Worm (Caenorhabditis elegans) whole organism, L3 larva: ENCODE data around the gene ztf-13.

Experiments
- R02D3.7 ChIP-seq: fragments of 150-350 bp; optimal IDR thresholded peaks from 2 replicates; lab custom pipeline; 2014; ENCODE audit warnings: missing biosample characterization, missing genetic modification characterization
- ZK546.5 ChIP-seq: sonication (generic microtip); optimal IDR thresholded peaks from 2 replicates; lab custom pipeline; 2017; ENCODE audit warnings: missing biosample characterization, missing genetic modification characterization
- ama-1 ChIP-seq: fragments of 150-350 bp; optimal IDR thresholded peaks from 2 replicates; lab custom pipeline; 2018
- ceh-16 ChIP-seq: sonication (generic microtip); optimal IDR thresholded peaks from 2 replicates; lab custom pipeline; 2017; ENCODE audit warnings: missing biosample characterization, missing genetic modification characterization
- ceh-28 ChIP-seq: fragments of 150-350 bp; optimal IDR thresholded peaks from 2 replicates; lab custom pipeline; 2014; ENCODE audit warnings: missing biosample characterization, missing genetic modification reagents, missing genetic modification characterization
- ceh-82 ChIP-seq: fragments of 150-350 bp; optimal IDR thresholded peaks from 2 replicates; lab custom pipeline; 2014; ENCODE audit warnings: missing biosample characterization, missing genetic modification characterization
- ceh-9 ChIP-seq: sonication (generic microtip); optimal IDR thresholded peaks from 2 replicates; lab custom pipeline; 2018; ENCODE audit warnings: missing biosample characterization, missing genetic modification characterization
- daf-12 ChIP-seq: fragments of 150-350 bp; optimal IDR thresholded peaks from 2 replicates; lab custom pipeline; 2014; ENCODE audit warnings: missing biosample characterization, missing genetic modification reagents, missing genetic modification characterization
- egl-27 ChIP-seq: sonication (generic microtip); optimal IDR thresholded peaks from 4 replicates; lab custom pipeline; 2017; ENCODE audit warnings: missing biosample characterization, missing genetic modification reagents, missing genetic modification characterization
- egl-5 ChIP-seq: fragments of 150-350 bp; optimal IDR thresholded peaks from 2 replicates; lab custom pipeline; 2017; ENCODE audit warnings: missing biosample characterization, missing genetic modification reagents, missing genetic modification characterization, inconsistent platforms
- elt-1 ChIP-seq: fragments of 150-350 bp; optimal IDR thresholded peaks from 2 replicates; lab custom pipeline; 2014; ENCODE audit warnings: missing biosample characterization, missing genetic modification characterization
- elt-2 ChIP-seq: sonication (generic microtip); optimal IDR thresholded peaks from 2 replicates; lab custom pipeline; 2016; ENCODE audit warnings: missing genetic modification reagents, mild to moderate bottlenecking, missing genetic modification characterization, missing compliant biosample characterization
- elt-3 ChIP-seq, 3 experiments: fragments of 150-350 bp in 1 of 3; sonication (generic microtip) in 2 of 3; optimal IDR thresholded peaks; 2 replicates in 2 of 3; 4 replicates in 1 of 3; lab custom pipeline; 2014 to 2017; ENCODE audit warnings: missing biosample characterization in 3 of 3, missing genetic modification characterization in 3 of 3
- fkh-10 ChIP-seq: sonication (generic microtip); optimal IDR thresholded peaks from 2 replicates; lab custom pipeline; 2017; ENCODE audit warnings: missing biosample characterization, missing genetic modification reagents, missing genetic modification characterization
- fkh-2 ChIP-seq: fragments of 150-350 bp; optimal IDR thresholded peaks from 2 replicates; lab custom pipeline; 2014; ENCODE audit warnings: missing biosample characterization, missing genetic modification reagents, missing genetic modification characterization
- fos-1 ChIP-seq: fragments of 150-350 bp; optimal IDR thresholded peaks from 2 replicates; lab custom pipeline; 2014; ENCODE audit warnings: missing biosample characterization, missing genetic modification characterization
- hmg-11 ChIP-seq: sonication (generic microtip); optimal IDR thresholded peaks from 2 replicates; lab custom pipeline; 2016; ENCODE audit warnings: missing genetic modification characterization, missing compliant biosample characterization
- jun-1 ChIP-seq: fragments of 150-350 bp; optimal IDR thresholded peaks from 2 replicates; lab custom pipeline; 2014; ENCODE audit warnings: missing biosample characterization, missing genetic modification reagents, missing genetic modification characterization
- lin-15B ChIP-seq: fragments of 150-350 bp; optimal IDR thresholded peaks from 2 replicates; lab custom pipeline; 2014; ENCODE audit warnings: missing biosample characterization, missing genetic modification characterization
- lin-39 ChIP-seq: fragments of 150-350 bp; optimal IDR thresholded peaks from 2 replicates; lab custom pipeline; 2018; ENCODE audit warnings: missing biosample characterization, missing genetic modification reagents, missing genetic modification characterization
- lsy-12 ChIP-seq: sonication (generic microtip); optimal IDR thresholded peaks from 2 replicates; lab custom pipeline; 2016; ENCODE audit warnings: mild to moderate bottlenecking, missing genetic modification characterization, missing compliant biosample characterization
- mdl-1 ChIP-seq: fragments of 150-350 bp; optimal IDR thresholded peaks from 2 replicates; lab custom pipeline; 2014; ENCODE audit warnings: missing biosample characterization, missing genetic modification characterization
- mml-1 ChIP-seq: fragments of 150-350 bp; sonication (generic microtip); optimal IDR thresholded peaks from 3 replicates; lab custom pipeline; 2014; ENCODE audit warnings: missing biosample characterization, missing genetic modification characterization
- nhr-11 ChIP-seq: fragments of 150-350 bp; optimal IDR thresholded peaks from 2 replicates; lab custom pipeline; 2014; ENCODE audit warnings: missing biosample characterization, missing genetic modification characterization
- nhr-23 ChIP-seq: fragments of 150-350 bp; optimal IDR thresholded peaks from 2 replicates; lab custom pipeline; 2014; ENCODE audit warnings: missing biosample characterization, missing genetic modification reagents, missing genetic modification characterization
- nhr-25 ChIP-seq: sonication (generic microtip); optimal IDR thresholded peaks from 2 replicates; lab custom pipeline; 2017; ENCODE audit warnings: missing biosample characterization, missing genetic modification characterization
- nhr-28 ChIP-seq: fragments of 150-350 bp; optimal IDR thresholded peaks from 2 replicates; lab custom pipeline; 2014; ENCODE audit warnings: missing biosample characterization, missing genetic modification characterization
- nhr-67 ChIP-seq: fragments of 150-350 bp; optimal IDR thresholded peaks from 2 replicates; lab custom pipeline; 2014; ENCODE audit warnings: missing biosample characterization, missing genetic modification characterization
- nhr-77 ChIP-seq: fragments of 150-350 bp; optimal IDR thresholded peaks from 2 replicates; lab custom pipeline; 2014; ENCODE audit warnings: missing biosample characterization, missing genetic modification characterization
- pha-4 ChIP-seq: fragments of 150-350 bp; optimal IDR thresholded peaks from 2 replicates; lab custom pipeline; 2014; ENCODE audit warnings: missing biosample characterization, missing genetic modification reagents, missing genetic modification characterization
- skn-1 ChIP-seq: fragments of 150-350 bp; optimal IDR thresholded peaks from 2 replicates; lab custom pipeline; 2014; ENCODE audit warnings: missing biosample characterization, missing genetic modification characterization
- tbx-2 ChIP-seq: sonication (generic microtip); optimal IDR thresholded peaks from 2 replicates; lab custom pipeline; 2016; ENCODE audit warnings: mild to moderate bottlenecking, missing genetic modification characterization, missing compliant biosample characterization
- unc-39 ChIP-seq: sonication (generic microtip); optimal IDR thresholded peaks from 4 replicates; lab custom pipeline; 2017; ENCODE audit warnings: missing biosample characterization, missing genetic modification characterization
- unc-62 ChIP-seq: fragments of 150-350 bp; sonication (generic microtip); optimal IDR thresholded peaks from 4 replicates; lab custom pipeline; 2014; ENCODE audit warnings: missing biosample characterization, missing genetic modification reagents, missing genetic modification characterization
- zag-1 ChIP-seq: fragments of 150-350 bp; optimal IDR thresholded peaks from 2 replicates; lab custom pipeline; 2014; ENCODE audit warnings: missing biosample characterization, missing genetic modification characterization
- ztf-4 ChIP-seq: fragments of 150-350 bp; optimal IDR thresholded peaks from 2 replicates; lab custom pipeline; 2014; ENCODE audit warnings: missing biosample characterization, missing genetic modification characterization

The ztf-13 gene

ce11 chrX:3087647-3088046, 14.3 kb downstream of the ztf-13 start:
- no peak for TF ChIP-seq lsy-12 (tag; lab: Kevin White, UChicago)
- TF ChIP-seq unc-39 (tag; lab: Kevin White, UChicago), result no peak
- TF ChIP-seq fkh-2, result no peak
- TF ChIP-seq ztf-4, result no peak
- TF ChIP-seq mml-1 (tag; lab: Kevin White, UChicago), result no peak
- no peak for TF ChIP-seq nhr-67 (tag; lab: Kevin White, UChicago)
- TF ChIP-seq R02D3.7 (tag; lab: Kevin White, UChicago), result no peak
- no peak for TF ChIP-seq nhr-11 (tag; lab: Kevin White, UChicago)
- TF ChIP-seq elt-2 (tag; lab: Kevin White, UChicago), result no peak
- no peak for TF ChIP-seq daf-12 (tag; lab: Kevin White, UChicago)
- no peak for TF ChIP-seq elt-3 (tag; optimal IDR thresholded peaks at IDR 0.05; lab: Kevin White, UChicago)
- peak; percentile 27 for TF ChIP-seq pha-4 (tag; lab: Kevin White, UChicago)
- no peak for TF ChIP-seq lin-39 (tag; lab: Kevin White, UChicago)
- TF ChIP-seq ceh-28, result peak; percentile 35
- TF ChIP-seq ceh-9 (tag; lab: Kevin White, UChicago), result no peak
- TF ChIP-seq, all 47 proteins: peak for 2

ce11 chrX:3087245-3087644, 14.7 kb downstream of the ztf-13 start, which contains the start of gene F52E4.5:
TSS of gene F52E4.5 (minus strand) at chrX:3087345.
- TF ChIP-seq elt-2 (tag; lab: Kevin White, UChicago) (no peak), ceh-28 (no peak), nhr-23 (tag; lab: Kevin White, UChicago) (no peak), pha-4 (tag; lab: Kevin White, UChicago) (no peak), egl-5 (tag; lab: Kevin White, UChicago) (no peak), ceh-82 (tag; lab: Kevin White, UChicago) (no peak), fkh-10 (GFP tag; lab: Kevin White, UChicago) (no peak), lsy-12 (tag; lab: Kevin White, UChicago) (no peak), ztf-4 (no peak), unc-62 (no peak), daf-12 (tag; lab: Kevin White, UChicago) (no peak), nhr-25 (tag; lab: Kevin White, UChicago) (no peak), R02D3.7 (tag; lab: Kevin White, UChicago) (no peak), tbx-2 (tag; lab: Kevin White, UChicago) (no peak), mdl-1 (tag; lab: Kevin White, UChicago) (no peak), jun-1 (tag; lab: Kevin White, UChicago) (no peak), hmg-11 (tag; lab: Kevin White, UChicago) (no peak), ceh-9 (tag; lab: Kevin White, UChicago) (no peak), nhr-77 (tag; lab: Kevin White, UChicago) (no peak), ama-1 (lab: Kevin White, UChicago) (no peak)

ce11 chrX:3080825-3081224, 21.1 kb downstream of the ztf-13 start, which contains the start of gene twk-16:
TSS of gene twk-16 (plus strand) at chrX:3081125.
- TF ChIP-seq egl-5 (tag; lab: Kevin White, UChicago), result no peak
- no peak for TF ChIP-seq nhr-11 (tag; lab: Kevin White, UChicago)

ce11 chrX:3070322-3070721, 31.7 kb downstream of the ztf-13 start, which contains the start of gene ceh-31:
TSS of gene ceh-31 (minus strand) at chrX:3070422.
- no peak for TF ChIP-seq nhr-23 (tag; lab: Kevin White, UChicago)
- no peak for TF ChIP-seq nhr-67 (tag; lab: Kevin White, UChicago)
- TF ChIP-seq fkh-2, result no peak
- no peak for TF ChIP-seq nhr-25 (tag; lab: Kevin White, UChicago)
- no peak for TF ChIP-seq hmg-11 (tag; lab: Kevin White, UChicago)
- TF ChIP-seq ceh-16 (tag; lab: Kevin White, UChicago), result no peak
- TF ChIP-seq zag-1 (tag; lab: Kevin White, UChicago), result no peak
- no peak for TF ChIP-seq unc-39 (tag; lab: Kevin White, UChicago)
- no peak for TF ChIP-seq lin-15B (tag; lab: Kevin White, UChicago)

ce11 chrX:3067052-3067451, 34.9 kb downstream of the ztf-13 start:
- TF ChIP-seq skn-1 (tag; lab: Kevin White, UChicago) (no peak), ZK546.5 (tag; lab: Kevin White, UChicago) (no peak), nhr-77 (tag; lab: Kevin White, UChicago) (no peak), unc-39 (tag; lab: Kevin White, UChicago) (no peak), nhr-28 (tag; lab: Kevin White, UChicago) (no peak), elt-1 (tag; lab: Kevin White, UChicago) (no peak), hmg-11 (tag; lab: Kevin White, UChicago) (no peak), mml-1 (tag; lab: Kevin White, UChicago) (no peak), egl-27 (no peak), zag-1 (tag; lab: Kevin White, UChicago) (no peak), lsy-12 (tag; lab: Kevin White, UChicago) (no peak), mdl-1 (tag; lab: Kevin White, UChicago) (no peak), fos-1 (tag; lab: Kevin White, UChicago) (no peak), nhr-25 (tag; lab: Kevin White, UChicago) (no peak), lin-39 (tag; lab: Kevin White, UChicago) (no peak), nhr-11 (tag; lab: Kevin White, UChicago) (no peak)
